Fruit fly (Drosophila melanogaster) whole organism, prepupa: ENCODE results near the gene Sos.

Experiments
- CG16779 ChIP-seq: fragments of 200-800 bp; sonication (Bioruptor generic); optimal IDR thresholded peaks from 3 replicates; lab custom pipeline; 2017; ENCODE audit warnings: missing biosample characterization, mild to moderate bottlenecking, missing genetic modification characterization
- CG31627 ChIP-seq: fragments of 200-800 bp; sonication (Bioruptor generic); optimal IDR thresholded peaks from 3 replicates; lab custom pipeline; 2016; ENCODE audit warnings: missing biosample characterization, missing genetic modification characterization
- CG4318 ChIP-seq: fragments of 200-800 bp; sonication (Bioruptor generic); optimal IDR thresholded peaks from 3 replicates; lab custom pipeline; 2017; ENCODE audit warnings: missing biosample characterization, mild to moderate bottlenecking, missing genetic modification characterization
- CG6854 ChIP-seq: fragments of 200-800 bp; sonication (Bioruptor generic); optimal IDR thresholded peaks from 2 replicates; lab custom pipeline; 2017; ENCODE audit warnings: missing biosample characterization, mild to moderate bottlenecking, missing genetic modification characterization
- Eip75B ChIP-seq: fragments of 200-800 bp; sonication (Bioruptor generic); optimal IDR thresholded peaks from 3 replicates; lab custom pipeline; 2016; ENCODE audit warnings: missing biosample characterization, missing genetic modification characterization
- Eip93F ChIP-seq: fragments of 200-800 bp; sonication (Bioruptor generic); optimal IDR thresholded peaks from 2 replicates; lab custom pipeline; 2016; ENCODE audit warnings: missing biosample characterization, mild to moderate bottlenecking, missing genetic modification characterization
- Ets96B ChIP-seq: fragments of 200-800 bp; optimal IDR thresholded peaks from 2 replicates; lab custom pipeline; 2019; ENCODE audit warnings: missing biosample characterization, mild to moderate bottlenecking, missing genetic modification characterization, moderate library complexity
- OdsH ChIP-seq: fragments of 200-800 bp; sonication (Bioruptor generic); optimal IDR thresholded peaks from 3 replicates; lab custom pipeline; 2016; ENCODE audit warnings: missing biosample characterization, missing genetic modification characterization
- Sox102F ChIP-seq: fragments of 200-800 bp; sonication (Bioruptor generic); optimal IDR thresholded peaks from 2 replicates; lab custom pipeline; 2016; ENCODE audit warnings: missing biosample characterization, mild to moderate bottlenecking, missing genetic modification characterization
- Sox15 ChIP-seq: fragments of 200-800 bp; sonication (Bioruptor generic); optimal IDR thresholded peaks from 3 replicates; lab custom pipeline; 2016; ENCODE audit warnings: missing biosample characterization, missing genetic modification characterization
- net ChIP-seq: fragments of 200-800 bp; sonication (Bioruptor generic); optimal IDR thresholded peaks from 3 replicates; lab custom pipeline; 2016; ENCODE audit warnings: missing biosample characterization, missing genetic modification characterization

DNA sequence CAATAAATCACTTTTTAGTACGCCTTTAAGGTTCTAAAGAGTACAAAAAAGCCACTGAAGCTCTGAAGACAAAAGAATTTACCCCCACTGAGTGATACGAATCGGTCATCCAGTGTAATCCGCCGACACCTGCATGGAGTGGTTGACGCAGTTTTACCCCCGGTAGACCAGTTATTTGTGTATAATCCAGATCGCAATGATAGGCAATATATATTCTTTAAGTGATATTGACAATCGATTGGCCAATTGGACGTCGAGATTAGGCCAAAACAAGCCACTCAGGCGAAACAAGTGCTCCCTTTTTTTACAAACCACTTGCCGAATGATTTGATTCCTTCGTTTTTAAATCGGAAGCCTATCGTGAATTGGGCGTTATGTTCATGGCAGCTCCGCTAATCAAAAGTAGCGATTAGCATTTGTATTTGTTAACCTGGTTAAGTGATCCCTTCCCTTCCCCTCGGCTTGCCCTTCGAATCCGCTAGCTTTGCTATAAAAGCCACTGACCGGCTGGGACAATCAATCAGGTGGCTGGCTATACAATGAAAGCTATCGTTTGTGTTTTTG lies 32.7 kb downstream of the Sos start, which contains the start of gene CG7916:
- TF ChIP-seq CG31627 (GFP tag; lab: Kevin White, UChicago), result no peak
- no peak for TF ChIP-seq CG16779
- TF ChIP-seq Ets96B (tag; lab: Kevin White, UChicago), result no peak
- TF ChIP-seq Sox102F, result no peak
- TF ChIP-seq OdsH, result no peak
- TF ChIP-seq Eip75B (GFP tag; lab: Kevin White, UChicago), result no peak
- no peak for TF ChIP-seq net (GFP tag; lab: Kevin White, UChicago)
- no peak for TF ChIP-seq Sox15 (GFP tag; lab: Kevin White, UChicago)
- no peak for TF ChIP-seq CG6854
- no peak for TF ChIP-seq Eip93F (GFP tag; lab: Kevin White, UChicago)
- no peak for TF ChIP-seq CG4318 (GFP tag; lab: Kevin White, UChicago)
